Worm (Caenorhabditis elegans) whole organism, mixed stage, embryonic: ENCODE data around the gene golg-2.

Experiments
- lin-32 ChIP-seq: fragments of 200-800 bp; sonication (Bioruptor generic); optimal IDR thresholded peaks from 2 replicates; lab custom pipeline; 2018; ENCODE audit warnings: mild to moderate bottlenecking, missing genetic modification characterization, missing compliant biosample characterization
- snpc-4 ChIP-seq: fragments of 150-350 bp; optimal IDR thresholded peaks from 2 replicates; lab custom pipeline; 2014; ENCODE audit warnings: missing biosample characterization, missing genetic modification characterization
- sptf-1 ChIP-seq: sonication (generic microtip); optimal IDR thresholded peaks from 2 replicates; lab custom pipeline; 2017; ENCODE audit warnings: mild to moderate bottlenecking, missing genetic modification characterization, moderate library complexity, missing compliant biosample characterization

ce11 chrII:5081124-5081913 is 41.4 kb upstream of the golg-2 start, which contains the start of gene dsh-2:
- no peak for TF ChIP-seq lin-32 (GFP tag; lab: Kevin White, UChicago)
- no peak for TF ChIP-seq snpc-4 (tag; lab: Kevin White, UChicago)
- TF ChIP-seq sptf-1, result no peak
